Worm (Caenorhabditis elegans): ENCODE data around the gene ubxn-3.

DNA sequence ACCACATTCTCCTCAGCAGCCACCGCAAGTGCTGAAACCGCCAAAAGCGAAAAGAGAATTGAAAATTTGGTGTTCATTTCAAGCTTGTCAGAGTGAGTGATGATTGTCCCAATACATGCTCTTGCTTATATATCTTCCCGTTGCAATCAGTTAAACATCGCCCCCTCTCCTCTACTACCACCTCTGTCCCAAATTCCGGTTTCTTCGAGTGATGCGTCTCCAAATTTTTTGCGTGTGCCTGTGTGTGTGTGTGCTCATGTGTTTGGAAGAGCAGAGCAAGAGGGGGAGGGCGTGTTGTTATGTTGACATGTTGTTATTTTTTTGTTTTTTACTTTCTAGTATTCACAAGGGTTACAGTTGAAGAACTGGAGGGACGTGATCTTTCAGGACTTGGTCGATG, 26.0 kb downstream of the ubxn-3 start, which contains the start of gene abu-11:
- TF ChIP-seq ztf-11 (tag; optimal IDR thresholded peaks at IDR 0.05) (no peak), mdl-1 (tag; optimal IDR thresholded peaks at IDR 0.05) (no peak), ama-1 (optimal IDR thresholded peaks at IDR 0.05) (no peak), nhr-25 (tag; optimal IDR thresholded peaks at IDR 0.05) (no peak), nhr-28 (tag; optimal IDR thresholded peaks at IDR 0.05) (no peak), unc-62 (GFP tag; optimal IDR thresholded peaks at IDR 0.05) (no peak), pha-4 (tag; optimal IDR thresholded peaks at IDR 0.05) (no peak), sea-2 (GFP tag; optimal IDR thresholded peaks at IDR 0.05) (no peak), elt-2 (tag; optimal IDR thresholded peaks at IDR 0.05) (no peak), tbx-2 (tag; optimal IDR thresholded peaks at IDR 0.05) (no peak), nfya-1 (tag; optimal IDR thresholded peaks at IDR 0.05; ENCODE audit: insufficient read depth) (no peak), lin-15B (tag; optimal IDR thresholded peaks at IDR 0.05) (no peak)

Measured in whole organism, L3 larva.